Worm (Caenorhabditis elegans) whole organism, L4 larva: ENCODE measurements around the gene F59D12.5.
A peak's percentile ranks its signal among the peaks of the same experiment; 100 is the strongest.

ENCODE experiments used
- D1046.2 ChIP-seq: fragments of 200-800 bp; sonication (Bioruptor generic); IDR thresholded peaks from 2 replicates; pipeline ENCODE4 v1.3.6; 2022; ENCODE audit warnings: missing genetic modification characterization, missing compliant biosample characterization
- F10B5.3 ChIP-seq: sonication (generic microtip); optimal IDR thresholded peaks from 2 replicates; lab custom pipeline; 2016; ENCODE audit warnings: mild to moderate bottlenecking, missing genetic modification characterization, missing compliant biosample characterization
- F26F4.8 ChIP-seq: fragments of 200-800 bp; sonication (Bioruptor generic); conservative IDR thresholded peaks from 2 replicates; pipeline ENCODE4 v1.3.6; 2022; ENCODE audit warnings: missing genetic modification characterization, missing compliant biosample characterization
- F37D6.2 ChIP-seq: sonication (generic microtip); optimal IDR thresholded peaks from 2 replicates; lab custom pipeline; 2016; ENCODE audit warnings: mild to moderate bottlenecking, missing genetic modification characterization, missing compliant biosample characterization
- F44E2.7 ChIP-seq: fragments of 200-800 bp; sonication (Bioruptor generic); IDR thresholded peaks from 2 replicates; pipeline ENCODE4 v2.1.2; 2022; ENCODE audit warnings: missing genetic modification characterization, missing compliant biosample characterization
- F49E8.2 ChIP-seq: sonication (generic microtip); optimal IDR thresholded peaks from 2 replicates; lab custom pipeline; 2016; ENCODE audit warnings: missing compliant biosample characterization, mild to moderate bottlenecking, missing genetic modification characterization, borderline replicate concordance
- T20F7.1 ChIP-seq: fragments of 200-800 bp; sonication (Bioruptor generic); optimal IDR thresholded peaks from 2 replicates; lab custom pipeline; 2018; ENCODE audit warnings: mild to moderate bottlenecking, missing genetic modification characterization, missing compliant biosample characterization
- T26A8.4 ChIP-seq: fragments of 200-800 bp; sonication (Bioruptor generic); IDR thresholded peaks from 2 replicates; pipeline ENCODE4 v1.3.6; 2022; ENCODE audit warnings: missing genetic modification characterization, missing compliant biosample characterization
- Y105C5A.15 ChIP-seq: fragments of 200-800 bp; sonication (Bioruptor generic); IDR thresholded peaks from 2 replicates; pipeline ENCODE4 v1.3.6; 2022; ENCODE audit warnings: missing genetic modification characterization, missing compliant biosample characterization
- Y48G9A.11 ChIP-seq: fragments of 200-800 bp; sonication (Bioruptor generic); IDR thresholded peaks from 2 replicates; pipeline ENCODE4 v1.3.6; 2022; ENCODE audit warnings: missing genetic modification reagents, missing genetic modification characterization, missing compliant biosample characterization
- Y75B8A.6 ChIP-seq: fragments of 200-800 bp; sonication (Bioruptor generic); IDR thresholded peaks from 2 replicates; pipeline ENCODE4 v1.3.6; 2022; ENCODE audit warnings: missing genetic modification reagents, missing genetic modification characterization, missing compliant biosample characterization
- ceh-32 ChIP-seq: sonication (generic microtip); optimal IDR thresholded peaks from 2 replicates; lab custom pipeline; 2016; ENCODE audit warnings: mild to moderate bottlenecking, missing genetic modification characterization, missing compliant biosample characterization; ENCODE audit not compliant: poor library complexity
- ceh-62 ChIP-seq: sonication (generic microtip); optimal IDR thresholded peaks from 2 replicates; lab custom pipeline; 2017; ENCODE audit warnings: missing biosample characterization, missing genetic modification characterization
- ces-1 ChIP-seq: fragments of 150-350 bp; sonication (generic microtip); optimal IDR thresholded peaks from 4 replicates; lab custom pipeline; 2014; ENCODE audit warnings: missing biosample characterization, missing genetic modification reagents, missing genetic modification characterization
- daf-16 ChIP-seq, 3 experiments: sonication (generic microtip); optimal IDR thresholded peaks; 2 replicates each; lab custom pipeline; 2016 to 2017; ENCODE audit warnings: missing genetic modification characterization in 3 of 3, missing genetic modification reagents in 3 of 3, mild to moderate bottlenecking in 2 of 3, missing compliant biosample characterization in 2 of 3, missing biosample characterization in 1 of 3, moderate library complexity in 1 of 3
- daf-19 ChIP-seq: fragments of 200-800 bp; sonication (Bioruptor generic); conservative IDR thresholded peaks from 2 replicates; pipeline ENCODE4 v1.3.6; 2022; ENCODE audit warnings: missing genetic modification characterization, missing compliant biosample characterization
- dmd-9 ChIP-seq: fragments of 200-800 bp; sonication (Bioruptor generic); IDR thresholded peaks from 2 replicates; pipeline ENCODE4 v1.3.6; 2022; ENCODE audit warnings: missing genetic modification reagents, missing genetic modification characterization, missing compliant biosample characterization
- dpl-1 ChIP-seq: fragments of 150-350 bp; optimal IDR thresholded peaks from 2 replicates; lab custom pipeline; 2014; ENCODE audit warnings: missing biosample characterization, missing genetic modification reagents, missing genetic modification characterization
- dve-1 ChIP-seq: sonication (generic microtip); optimal IDR thresholded peaks from 2 replicates; lab custom pipeline; 2017; ENCODE audit warnings: antibody characterized with exemption, mild to moderate bottlenecking, missing genetic modification characterization, missing compliant biosample characterization; ENCODE audit not compliant: insufficient read depth
- egl-27 ChIP-seq: sonication (generic microtip); optimal IDR thresholded peaks from 3 replicates; lab custom pipeline; 2017; ENCODE audit warnings: missing biosample characterization, missing genetic modification reagents, missing genetic modification characterization
- egl-43 ChIP-seq: fragments of 200-800 bp; sonication (Bioruptor generic); IDR thresholded peaks from 2 replicates; pipeline ENCODE4 v1.3.6; 2022; ENCODE audit warnings: missing genetic modification reagents, missing genetic modification characterization, missing compliant biosample characterization
- fos-1 ChIP-seq: fragments of 150-350 bp; optimal IDR thresholded peaks from 2 replicates; lab custom pipeline; 2014; ENCODE audit warnings: missing biosample characterization, missing genetic modification characterization
- hlh-30 ChIP-seq: sonication (generic microtip); optimal IDR thresholded peaks from 2 replicates; lab custom pipeline; 2017; ENCODE audit warnings: antibody characterized with exemption, mild to moderate bottlenecking, missing genetic modification characterization, missing compliant biosample characterization; ENCODE audit not compliant: insufficient read depth
- hmg-1.1 ChIP-seq: fragments of 200-800 bp; sonication (Bioruptor generic); IDR thresholded peaks from 2 replicates; pipeline ENCODE4 v1.3.6; 2022; ENCODE audit warnings: missing genetic modification reagents, missing genetic modification characterization, missing compliant biosample characterization
- lim-7 ChIP-seq: fragments of 200-800 bp; sonication (Bioruptor generic); IDR thresholded peaks from 2 replicates; pipeline ENCODE4 v1.3.6; 2022; ENCODE audit warnings: missing genetic modification characterization, missing compliant biosample characterization
- lin-13 ChIP-seq: fragments of 150-350 bp; optimal IDR thresholded peaks from 2 replicates; lab custom pipeline; 2014; ENCODE audit warnings: missing biosample characterization, missing genetic modification reagents, missing genetic modification characterization
- lin-38 ChIP-seq: fragments of 200-800 bp; sonication (Bioruptor generic); IDR thresholded peaks from 2 replicates; pipeline ENCODE4 v1.3.6; 2022; ENCODE audit warnings: missing genetic modification reagents, missing genetic modification characterization, missing compliant biosample characterization
- lin-39 ChIP-seq: fragments of 150-350 bp; optimal IDR thresholded peaks from 2 replicates; lab custom pipeline; 2014; ENCODE audit warnings: missing biosample characterization, missing genetic modification reagents, missing genetic modification characterization
- madf-5 ChIP-seq, 2 experiments: fragments of 200-800 bp; sonication (Bioruptor generic); IDR thresholded peaks; 2 replicates each; pipeline ENCODE4 v1.3.6; 2022; ENCODE audit warnings: missing compliant biosample characterization in 2 of 2, missing genetic modification characterization in 2 of 2
- mep-1 ChIP-seq: fragments of 150-350 bp; sonication (generic microtip); optimal IDR thresholded peaks from 3 replicates; lab custom pipeline; 2014; ENCODE audit warnings: missing biosample characterization, missing genetic modification characterization
- mes-2 ChIP-seq: sonication (generic microtip); optimal IDR thresholded peaks from 2 replicates; lab custom pipeline; 2016; ENCODE audit warnings: missing genotype, mild to moderate bottlenecking, missing genetic modification characterization, missing compliant biosample characterization; ENCODE audit not compliant: poor library complexity, severe bottlenecking
- mxl-3 ChIP-seq: fragments of 200-800 bp; sonication (Bioruptor generic); optimal IDR thresholded peaks from 2 replicates; lab custom pipeline; 2018; ENCODE audit warnings: mild to moderate bottlenecking, missing genetic modification characterization, missing compliant biosample characterization
- nhr-10 ChIP-seq: fragments of 150-350 bp; optimal IDR thresholded peaks from 2 replicates; lab custom pipeline; 2014; ENCODE audit warnings: missing biosample characterization, missing genetic modification characterization
- nhr-102 ChIP-seq: sonication (generic microtip); optimal IDR thresholded peaks from 2 replicates; lab custom pipeline; 2016; ENCODE audit warnings: mild to moderate bottlenecking, missing genetic modification characterization, moderate library complexity, missing compliant biosample characterization
- nhr-111 ChIP-seq: fragments of 200-800 bp; sonication (Bioruptor generic); optimal IDR thresholded peaks from 2 replicates; lab custom pipeline; 2018; ENCODE audit warnings: mild to moderate bottlenecking, missing genetic modification characterization, missing compliant biosample characterization
- nhr-28 ChIP-seq: fragments of 150-350 bp; optimal IDR thresholded peaks from 2 replicates; lab custom pipeline; 2014; ENCODE audit warnings: missing biosample characterization, missing genetic modification characterization
- nhr-42 ChIP-seq: fragments of 200-800 bp; sonication (Bioruptor generic); IDR thresholded peaks from 2 replicates; pipeline ENCODE4 v1.3.6; 2022; ENCODE audit warnings: missing genetic modification characterization, missing compliant biosample characterization
- nhr-6 ChIP-seq: fragments of 150-350 bp; optimal IDR thresholded peaks from 2 replicates; lab custom pipeline; 2014; ENCODE audit warnings: missing biosample characterization, missing genetic modification characterization
- pha-4 ChIP-seq, 2 experiments: fragments of 150-350 bp in 1 of 2; fragments of 200-800 bp in 1 of 2; sonication (Bioruptor generic) in 1 of 2; IDR thresholded peaks in 1 of 2; optimal IDR thresholded peaks in 1 of 2; 2 replicates each; pipeline versions ENCODE4 v1.3.6 to Lab custom; 2014 to 2022; ENCODE audit warnings: missing genetic modification characterization in 2 of 2, missing genetic modification reagents in 2 of 2, missing biosample characterization in 1 of 2, missing compliant biosample characterization in 1 of 2
- pqm-1 ChIP-seq: sonication (generic microtip); optimal IDR thresholded peaks from 2 replicates; lab custom pipeline; 2017; ENCODE audit warnings: missing biosample characterization, missing genetic modification characterization
- rbr-2 ChIP-seq: sonication (generic microtip); optimal IDR thresholded peaks from 2 replicates; lab custom pipeline; 2016; ENCODE audit warnings: missing genotype, missing genetic modification characterization, missing compliant biosample characterization
- set-16 ChIP-seq: fragments of 200-800 bp; sonication (Bioruptor generic); IDR thresholded peaks from 2 replicates; pipeline ENCODE4 v1.3.6; 2022; ENCODE audit warnings: missing genetic modification reagents, missing genetic modification characterization, missing compliant biosample characterization
- snpc-4 ChIP-seq: fragments of 150-350 bp; optimal IDR thresholded peaks from 2 replicates; lab custom pipeline; 2014; ENCODE audit warnings: missing biosample characterization, missing genetic modification characterization
- tra-1 ChIP-seq: fragments of 200-800 bp; sonication (Bioruptor generic); IDR thresholded peaks from 2 replicates; pipeline ENCODE4 v1.3.6; 2022; ENCODE audit warnings: missing genetic modification reagents, missing genetic modification characterization, missing compliant biosample characterization
- unc-62 ChIP-seq, 3 experiments: fragments of 150-350 bp in 1 of 3; sonication (generic microtip); optimal IDR thresholded peaks in 2 of 3; peaks in 1 of 3; 1 replicate in 1 of 3; 2 replicates in 2 of 3; lab custom pipeline; 2014 to 2017; ENCODE audit warnings: missing biosample characterization in 3 of 3, missing genetic modification characterization in 3 of 3, missing genetic modification reagents in 3 of 3, missing genotype in 1 of 3
- zag-1 ChIP-seq: fragments of 150-350 bp; optimal IDR thresholded peaks from 2 replicates; lab custom pipeline; 2014; ENCODE audit warnings: missing biosample characterization, missing genetic modification characterization
- zip-2 ChIP-seq: fragments of 150-350 bp; optimal IDR thresholded peaks from 2 replicates; lab custom pipeline; 2014; ENCODE audit warnings: missing biosample characterization, missing genetic modification characterization

The F59D12.5 gene

DNA sequence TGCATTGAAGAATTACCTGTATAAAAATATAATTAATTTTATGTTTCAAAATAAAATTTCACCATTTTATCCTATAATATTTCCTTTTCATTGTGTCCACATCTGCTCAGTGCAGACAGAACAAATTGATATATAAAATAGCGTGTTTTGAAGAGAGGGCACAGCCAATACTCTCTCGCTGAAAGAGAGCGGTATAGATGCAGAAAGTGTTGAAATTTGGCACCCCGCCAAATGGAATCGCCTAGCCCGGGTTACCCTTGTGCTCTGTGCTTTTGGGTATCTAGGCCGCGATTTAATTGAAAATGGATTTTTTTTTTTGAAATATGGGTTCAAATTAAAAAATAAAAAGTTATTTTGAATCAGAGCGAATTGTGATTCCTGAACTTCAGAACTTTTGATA is 30.0 kb downstream of the F59D12.5 start (continued):
- no peak for TF ChIP-seq set-16 (GFP tag; lab: Robert Waterston, UW)
- TF ChIP-seq mep-1 (tag; lab: Kevin White, UChicago), result peak; percentile 22
- TF ChIP-seq egl-43 (GFP tag; lab: Robert Waterston, UW), result no peak
- no peak for TF ChIP-seq snpc-4
- TF ChIP-seq daf-16 (GFP tag; optimal IDR thresholded peaks at IDR 0.05; lab: Kevin White, UChicago), result no peak
- TF ChIP-seq daf-16 (tag; optimal IDR thresholded peaks at IDR 0.05; lab: Kevin White, UChicago), result peak; percentile 4
- TF ChIP-seq daf-19, result no peak
- TF ChIP-seq mxl-3 (GFP tag; lab: Kevin White, UChicago), result no peak
- TF ChIP-seq mes-2 (tag; lab: Kevin White, UChicago), result peak; percentile 40
- peak; percentile 58 for TF ChIP-seq dve-1 (tag; lab: Kevin White, UChicago)
- peak; percentile 3 for TF ChIP-seq hlh-30 (tag; lab: Kevin White, UChicago)
- no peak for TF ChIP-seq madf-5 (GFP tag; IDR thresholded peaks at IDR 0.05; lab: Robert Waterston, UW)

ce11 chrX:15616443-15616842 is 30.7 kb downstream of the F59D12.5 start, which contains the start of gene ergi-3:
Gene ergi-3, minus strand, starts transcription at chrX:15616753.
- peak; percentile 55 for TF ChIP-seq lin-13
- TF ChIP-seq F44E2.7, result no peak
- no peak for TF ChIP-seq D1046.2
- TF ChIP-seq zip-2 (tag; lab: Kevin White, UChicago), result no peak
- TF ChIP-seq unc-62 (GFP tag; optimal IDR thresholded peaks at IDR 0.05 in 1 of 2; lab: Kevin White, UChicago), result peak in 1 of 2 experiments; percentile 18
- no peak for TF ChIP-seq unc-62 (tag; optimal IDR thresholded peaks at IDR 0.05; lab: Kevin White, UChicago)
- TF ChIP-seq ces-1 (GFP tag; lab: Kevin White, UChicago), result peak; percentile 25
- no peak for TF ChIP-seq lim-7 (GFP tag; lab: Robert Waterston, UW)
- no peak for TF ChIP-seq F10B5.3 (tag; lab: Kevin White, UChicago)
- no peak for TF ChIP-seq zag-1 (tag; lab: Kevin White, UChicago)
- no peak for TF ChIP-seq nhr-111 (GFP tag; lab: Kevin White, UChicago)
- peak; percentile 45 for TF ChIP-seq hlh-30 (tag; lab: Kevin White, UChicago)
- TF ChIP-seq mxl-3 (GFP tag; lab: Kevin White, UChicago), result peak; percentile 41
- TF ChIP-seq nhr-6 (tag; lab: Kevin White, UChicago), result peak; percentile 68
- TF ChIP-seq Y48G9A.11 (GFP tag; lab: Robert Waterston, UW), result no peak
- no peak for TF ChIP-seq tra-1 (GFP tag; lab: Robert Waterston, UW)
- TF ChIP-seq pqm-1 (tag; lab: Kevin White, UChicago), result peak; percentile 55
- TF ChIP-seq ceh-32 (tag; lab: Kevin White, UChicago), result no peak
- TF ChIP-seq nhr-28 (tag; lab: Kevin White, UChicago), result peak; percentile 91
- TF ChIP-seq Y105C5A.15 (GFP tag; lab: Robert Waterston, UW), result no peak
- no peak for TF ChIP-seq F37D6.2 (tag; lab: Kevin White, UChicago)
- TF ChIP-seq dpl-1 (GFP tag; lab: Kevin White, UChicago), result peak; percentile 35
- no peak for TF ChIP-seq snpc-4
- TF ChIP-seq fos-1 (tag; lab: Kevin White, UChicago), result no peak
- no peak for TF ChIP-seq T26A8.4 (GFP tag; lab: Robert Waterston, UW)
- TF ChIP-seq rbr-2, result peak; percentile 17
- no peak for TF ChIP-seq F49E8.2
- TF ChIP-seq nhr-42, result no peak
- no peak for TF ChIP-seq egl-27 (tag; lab: Kevin White, UChicago)
- TF ChIP-seq mep-1 (tag; lab: Kevin White, UChicago), result peak; percentile 84
- no peak for TF ChIP-seq lin-39 (tag; lab: Kevin White, UChicago)
- no peak for TF ChIP-seq nhr-102
- TF ChIP-seq dmd-9 (GFP tag; lab: Robert Waterston, UW), result no peak
- TF ChIP-seq Y75B8A.6 (GFP tag; lab: Robert Waterston, UW), result no peak
- TF ChIP-seq F26F4.8, result no peak
- TF ChIP-seq lin-38 (GFP tag; lab: Robert Waterston, UW), result peak; percentile 90
- TF ChIP-seq pha-4 (GFP tag; IDR thresholded peaks at IDR 0.05; lab: Robert Waterston, UW), result no peak
- TF ChIP-seq pha-4 (tag; optimal IDR thresholded peaks at IDR 0.05; lab: Kevin White, UChicago), result peak; percentile 44
- no peak for TF ChIP-seq daf-16 (GFP tag; optimal IDR thresholded peaks at IDR 0.05; lab: Kevin White, UChicago)
- TF ChIP-seq daf-16 (tag; optimal IDR thresholded peaks at IDR 0.05; lab: Kevin White, UChicago), result peak; percentile 52
- no peak for TF ChIP-seq ceh-62 (tag; lab: Kevin White, UChicago)
- no peak for TF ChIP-seq nhr-10
- 0 out of 2 replicates have a peak, but pooled peaks have one; percentile 31 for TF ChIP-seq hmg-1.1
- peak; percentile 22 for TF ChIP-seq T20F7.1 (GFP tag; lab: Kevin White, UChicago)
